Fruit fly (Drosophila melanogaster): ENCODE measurements around the gene zfh1.

The zfh1 gene

DNA sequence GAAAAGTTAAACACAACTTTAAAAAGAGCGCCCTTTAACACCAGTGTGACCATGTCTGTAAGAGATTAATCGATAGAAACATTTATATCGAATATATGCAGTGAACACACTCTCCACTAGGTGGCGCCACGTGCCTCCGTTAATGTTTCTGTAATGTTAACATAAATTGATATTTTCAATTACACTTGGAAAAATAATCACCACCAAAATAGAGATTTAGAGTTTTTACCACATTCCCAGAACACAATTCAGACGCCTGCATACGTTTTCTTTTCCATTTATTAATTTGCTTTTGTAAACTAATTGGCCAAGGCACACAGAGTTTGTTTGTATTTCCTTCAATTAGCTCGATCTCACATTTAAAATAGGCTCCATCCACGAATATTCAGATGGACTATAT lies 23.6 kb downstream of the zfh1 start (continued):
- TF ChIP-seq CG30020 (tag; optimal IDR thresholded peaks at IDR 0.05) (no peak), CG5245 (GFP tag; optimal IDR thresholded peaks at IDR 0.05) (no peak), CG34376 (GFP tag; optimal IDR thresholded peaks at IDR 0.05) (no peak), repo (GFP tag; optimal IDR thresholded peaks at IDR 0.05) (no peak), exex (tag; optimal IDR thresholded peaks at IDR 0.05) (no peak), tio (GFP tag; optimal IDR thresholded peaks at IDR 0.05) (peak; percentile 13), Myb (GFP tag; optimal IDR thresholded peaks at IDR 0.05) (peak; percentile 12), p53 (GFP tag; optimal IDR thresholded peaks at IDR 0.05) (no peak), D (optimal IDR thresholded peaks at IDR 0.05) (no peak), D (GFP tag; optimal IDR thresholded peaks at IDR 0.05) (no peak), en (GFP tag; optimal IDR thresholded peaks at IDR 0.05) (no peak), z (GFP tag; IDR thresholded peaks at IDR 0.05) (peak; percentile 66; the same call in 1 of the 3 replicates), Ets97D (GFP tag; optimal IDR thresholded peaks at IDR 0.05) (peak; percentile 33), zf30C (GFP tag; optimal IDR thresholded peaks at IDR 0.05) (peak; percentile 75), ken (GFP tag; IDR thresholded peaks at IDR 0.05) (peak; percentile 47; the same call in 1 of the 3 replicates), lab (GFP tag; optimal IDR thresholded peaks at IDR 0.05) (no peak), Fer1 (GFP tag; optimal IDR thresholded peaks at IDR 0.05) (peak; percentile 42), HLH54F (GFP tag; optimal IDR thresholded peaks at IDR 0.05) (no peak), CG11723 (GFP tag; optimal IDR thresholded peaks at IDR 0.05) (no peak), CG1792 (GFP tag; optimal IDR thresholded peaks at IDR 0.05) (no peak), CG31388 (GFP tag; optimal IDR thresholded peaks at IDR 0.05) (no peak), Taf1 (GFP tag; IDR thresholded peaks at IDR 0.05) (no peak), Doc2 (GFP tag; IDR thresholded peaks at IDR 0.05) (no peak), Xbp1 (GFP tag; optimal IDR thresholded peaks at IDR 0.05) (peak; percentile 49), CG15073 (GFP tag; optimal IDR thresholded peaks at IDR 0.05) (no peak), schlank (tag; optimal IDR thresholded peaks at IDR 0.05) (no peak), CG10147 (GFP tag; optimal IDR thresholded peaks at IDR 0.05) (no peak), CG12942 (GFP tag; optimal IDR thresholded peaks at IDR 0.05) (no peak), ab (GFP tag; optimal IDR thresholded peaks at IDR 0.05) (no peak), CHES-1-like (GFP tag; optimal IDR thresholded peaks at IDR 0.05) (peak; percentile 13), esg (GFP tag; conservative IDR thresholded peaks at IDR 0.05) (peak; percentile 61), Nf-YB (GFP tag; optimal IDR thresholded peaks at IDR 0.05) (no peak), mld (GFP tag; IDR thresholded peaks at IDR 0.05; ENCODE audit: partially characterized antibody) (peak; percentile 36; the same call in 1 of the 3 replicates), CG13894 (tag; optimal IDR thresholded peaks at IDR 0.05) (no peak), NK7.1 (GFP tag; optimal IDR thresholded peaks at IDR 0.05) (no peak), Dek (tag; optimal IDR thresholded peaks at IDR 0.05) (peak; percentile 9), Hey (tag; optimal IDR thresholded peaks at IDR 0.05) (no peak), luna (GFP tag; optimal IDR thresholded peaks at IDR 0.05) (no peak), NfI (GFP tag; optimal IDR thresholded peaks at IDR 0.05) (no peak), CG16863 (GFP tag; optimal IDR thresholded peaks at IDR 0.05) (no peak), CG2116 (GFP tag; optimal IDR thresholded peaks at IDR 0.05) (peak; percentile 31), Atf3 (GFP tag; optimal IDR thresholded peaks at IDR 0.05) (no peak), sob (GFP tag; IDR thresholded peaks at IDR 0.05) (peak; percentile 64), HLH4C (GFP tag; IDR thresholded peaks at IDR 0.05; ENCODE audit: partially characterized antibody) (peak; percentile 12; the same call in 1 of the 3 replicates), CG5953 (GFP tag; IDR thresholded peaks at IDR 0.05) (peak; percentile 83), CG2202 (tag; optimal IDR thresholded peaks at IDR 0.05) (no peak), Max (GFP tag; optimal IDR thresholded peaks at IDR 0.05) (peak; percentile 14), tgo (GFP tag; IDR thresholded peaks at IDR 0.05) (peak; percentile 74), Jarid2 (GFP tag; optimal IDR thresholded peaks at IDR 0.05) (no peak), fd3F (GFP tag; optimal IDR thresholded peaks at IDR 0.05) (no peak), CG18599 (GFP tag; optimal IDR thresholded peaks at IDR 0.05) (no peak), CG8765 (GFP tag; IDR thresholded peaks at IDR 0.05) (peak; percentile 45; the same call in 1 of the 2 replicates)
